Worm (Caenorhabditis elegans): ENCODE data around the gene rom-4.
A peak's percentile ranks its signal among the peaks of the same experiment; 100 is the strongest.

rom-4 gene

ce11 chrIV:17026568-17026967, 30.9 kb downstream of the rom-4 start:
- TF ChIP-seq php-3 (GFP tag; IDR thresholded peaks at IDR 0.05) (no peak), snpc-1.2 (GFP tag; IDR thresholded peaks at IDR 0.05) (peak; percentile 72)

- TF ChIP-seq zip-11 (GFP tag; IDR thresholded peaks at IDR 0.05), result no peak
- no peak for TF ChIP-seq zag-1 (tag; optimal IDR thresholded peaks at IDR 0.05)
- TF ChIP-seq dmd-8 (GFP tag; IDR thresholded peaks at IDR 0.05), result no peak
- no peak for TF ChIP-seq madf-9 (GFP tag; conservative IDR thresholded peaks at IDR 0.05)
- TF ChIP-seq nhr-11 (tag; optimal IDR thresholded peaks at IDR 0.05), result no peak
- TF ChIP-seq gei-8 (GFP tag; optimal IDR thresholded peaks at IDR 0.05), result no peak
- no peak for TF ChIP-seq daf-19 (GFP tag; conservative IDR thresholded peaks at IDR 0.05)
- no peak for TF ChIP-seq F10B5.3 (tag; optimal IDR thresholded peaks at IDR 0.05)
- no peak for TF ChIP-seq lin-39 (tag; optimal IDR thresholded peaks at IDR 0.05)
- no peak for TF ChIP-seq ztf-7 (tag; optimal IDR thresholded peaks at IDR 0.05)
- TF ChIP-seq pqm-1 (tag; optimal IDR thresholded peaks at IDR 0.05), result no peak
- TF ChIP-seq spr-1 (tag; optimal IDR thresholded peaks at IDR 0.05), result no peak
- TF ChIP-seq lim-7 (GFP tag; IDR thresholded peaks at IDR 0.05), result no peak
Observed at ce11 chrIV:17030494-17030893, 34.9 kb downstream of the rom-4 start, which contains the start of gene nhr-229. TSS of gene nhr-229 (minus strand) at chrIV:17030594.

DNA sequence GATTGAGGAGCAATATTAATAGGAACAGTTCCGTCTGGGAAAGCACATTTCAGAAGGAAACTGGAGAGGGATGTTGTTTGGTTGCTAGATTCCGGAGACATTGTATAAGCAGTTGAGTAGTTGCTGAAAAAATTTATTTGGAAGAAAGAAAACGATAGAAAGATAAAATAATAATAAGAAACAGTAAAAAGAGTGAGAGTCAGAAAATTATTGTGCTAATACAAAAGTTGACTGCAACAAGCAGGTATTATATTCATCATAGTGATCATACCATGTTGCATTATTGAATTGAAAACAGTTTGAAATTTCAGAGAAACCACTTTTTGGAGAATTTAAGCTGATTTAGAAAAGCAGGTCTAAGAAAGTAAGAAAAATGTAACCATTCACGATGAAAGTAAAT, 43.9 kb downstream of the rom-4 start, which contains the start of gene Y116A8C.19:
Gene Y116A8C.19 (minus strand): TSS at position 101 of the 400 bp plus-strand sequence.
- TF ChIP-seq rbr-2 (tag; optimal IDR thresholded peaks at IDR 0.05), result no peak
- TF ChIP-seq unc-62 (GFP tag; optimal IDR thresholded peaks at IDR 0.05 in 1 of 2), result peak in 1 of 2 experiments; percentile 62
- no peak for TF ChIP-seq unc-62 (tag; optimal IDR thresholded peaks at IDR 0.05)

ce11 chrIV:17040618-17041017, 45.0 kb downstream of the rom-4 start, which contains the start of gene Y116A8C.20:
TSS of gene Y116A8C.20 (plus strand) at chrIV:17040918.
- TF ChIP-seq spr-1 (tag; optimal IDR thresholded peaks at IDR 0.05) (no peak), ceh-82 (tag; optimal IDR thresholded peaks at IDR 0.05) (no peak), egl-27 (tag; optimal IDR thresholded peaks at IDR 0.05) (no peak), zfp-2 (tag; optimal IDR thresholded peaks at IDR 0.05) (no peak), mxl-2 (GFP tag; conservative IDR thresholded peaks at IDR 0.05) (no peak), rbr-2 (tag; optimal IDR thresholded peaks at IDR 0.05) (no peak), nhr-237 (tag; optimal IDR thresholded peaks at IDR 0.05) (no peak), nhr-111 (GFP tag; optimal IDR thresholded peaks at IDR 0.05) (no peak), ztf-7 (tag; optimal IDR thresholded peaks at IDR 0.05) (no peak)

DNA sequence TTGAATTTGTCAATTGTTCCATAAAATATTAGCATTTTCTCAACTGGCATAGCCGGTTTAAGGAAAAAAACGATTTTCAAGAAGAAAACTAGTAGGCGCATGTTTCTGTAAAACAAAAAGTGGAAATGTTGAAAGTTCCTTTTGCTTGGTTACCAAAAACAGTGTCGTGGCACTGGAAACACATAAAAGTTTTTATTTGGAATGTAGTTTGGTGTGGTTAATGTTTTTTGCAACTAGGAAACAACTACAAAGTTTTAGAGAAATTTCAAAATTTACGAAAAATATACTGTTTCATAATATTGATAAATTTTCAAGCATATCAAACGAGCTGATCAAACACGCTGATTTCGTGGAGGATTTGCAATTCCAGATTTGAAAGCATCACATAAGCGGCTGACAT, 50.1 kb downstream of the rom-4 start, which contains the start of gene clec-195:
Gene clec-195 (minus strand): TSS at position 101 of the 400 bp plus-strand sequence.
- TF ChIP-seq fos-1 (tag; optimal IDR thresholded peaks at IDR 0.05), result no peak
- no peak for TF ChIP-seq F44E2.7 (GFP tag; IDR thresholded peaks at IDR 0.05)
- no peak for TF ChIP-seq Y48G9A.11 (GFP tag; IDR thresholded peaks at IDR 0.05)
- TF ChIP-seq arid-1 (GFP tag; conservative IDR thresholded peaks at IDR 0.05), result no peak
- TF ChIP-seq F49E8.2 (tag; optimal IDR thresholded peaks at IDR 0.05; ENCODE audit: borderline replicate concordance), result no peak
- no peak for TF ChIP-seq lin-1 (GFP tag; IDR thresholded peaks at IDR 0.05)
- TF ChIP-seq spr-1 (tag; optimal IDR thresholded peaks at IDR 0.05), result no peak
- no peak for TF ChIP-seq ama-1 (optimal IDR thresholded peaks at IDR 0.05)
- no peak for TF ChIP-seq daf-16 (GFP tag; optimal IDR thresholded peaks at IDR 0.05)
- TF ChIP-seq daf-16 (tag; optimal IDR thresholded peaks at IDR 0.05), result no peak
- no peak for TF ChIP-seq snpc-1.2 (GFP tag; IDR thresholded peaks at IDR 0.05)
- TF ChIP-seq nhr-237 (tag; optimal IDR thresholded peaks at IDR 0.05), result no peak
- TF ChIP-seq tra-1 (GFP tag; IDR thresholded peaks at IDR 0.05), result no peak
- TF ChIP-seq fkh-10 (GFP tag; optimal IDR thresholded peaks at IDR 0.05), result no peak
- no peak for TF ChIP-seq mdl-1 (tag; optimal IDR thresholded peaks at IDR 0.05)
- no peak for TF ChIP-seq mxl-3 (GFP tag; optimal IDR thresholded peaks at IDR 0.05)
- TF ChIP-seq F10B5.3 (tag; optimal IDR thresholded peaks at IDR 0.05), result no peak
- TF ChIP-seq zfp-2 (tag; optimal IDR thresholded peaks at IDR 0.05), result no peak
- no peak for TF ChIP-seq nhr-48 (tag; optimal IDR thresholded peaks at IDR 0.05)
- no peak for TF ChIP-seq attf-4 (tag; optimal IDR thresholded peaks at IDR 0.05)
- no peak for TF ChIP-seq T26A8.4 (GFP tag; IDR thresholded peaks at IDR 0.05)
